Worm (Caenorhabditis elegans) whole organism, mixed stage, embryonic: Measurements from ENCODE around the gene puf-8.

Experiments
- ceh-43 ChIP-seq: fragments of 200-800 bp; sonication (Bioruptor generic); optimal IDR thresholded peaks from 2 replicates; lab custom pipeline; 2018; ENCODE audit warnings: mild to moderate bottlenecking, missing genetic modification characterization, moderate library complexity, missing compliant biosample characterization
- lin-32 ChIP-seq: fragments of 200-800 bp; sonication (Bioruptor generic); optimal IDR thresholded peaks from 2 replicates; lab custom pipeline; 2018; ENCODE audit warnings: mild to moderate bottlenecking, missing genetic modification characterization, missing compliant biosample characterization
- lsy-2 ChIP-seq: fragments of 150-350 bp; optimal IDR thresholded peaks from 2 replicates; lab custom pipeline; 2014; ENCODE audit warnings: missing biosample characterization, missing genetic modification characterization
- pha-4 ChIP-seq: fragments of 150-350 bp; optimal IDR thresholded peaks from 2 replicates; lab custom pipeline; 2018; ENCODE audit warnings: missing biosample characterization, missing genetic modification reagents, missing genetic modification characterization

ce11 chrII:7253073-7253472 lies 45.0 kb downstream of the puf-8 start, which contains the start of gene lsm-4:
- TF ChIP-seq ceh-43 (GFP tag; lab: Kevin White, UChicago) (no peak), pha-4 (tag; lab: Kevin White, UChicago) (no peak), lsy-2 (tag; lab: Kevin White, UChicago) (no peak), lin-32 (GFP tag; lab: Kevin White, UChicago) (no peak)
